Fruit fly (Drosophila melanogaster) whole organism, prepupa: ENCODE measurements around the gene CG11089.

Source experiments
- CG10631 ChIP-seq: fragments of 200-800 bp; sonication (Bioruptor generic); optimal IDR thresholded peaks from 2 replicates; lab custom pipeline; 2016; ENCODE audit warnings: missing biosample characterization, missing genetic modification characterization
- CG10669 ChIP-seq: fragments of 200-800 bp; sonication (Bioruptor generic); optimal IDR thresholded peaks from 3 replicates; lab custom pipeline; 2018; ENCODE audit warnings: missing biosample characterization, mild to moderate bottlenecking, missing genetic modification characterization, moderate library complexity
- CG11902 ChIP-seq: fragments of 200-800 bp; sonication (Bioruptor generic); optimal IDR thresholded peaks from 3 replicates; lab custom pipeline; 2016; ENCODE audit warnings: missing biosample characterization, missing genetic modification characterization
- CG1621 ChIP-seq: fragments of 200-800 bp; sonication (Bioruptor generic); optimal IDR thresholded peaks from 3 replicates; lab custom pipeline; 2018; ENCODE audit warnings: missing biosample characterization, mild to moderate bottlenecking, missing genetic modification characterization
- CG16779 ChIP-seq: fragments of 200-800 bp; sonication (Bioruptor generic); optimal IDR thresholded peaks from 3 replicates; lab custom pipeline; 2017; ENCODE audit warnings: missing biosample characterization, mild to moderate bottlenecking, missing genetic modification characterization
- CG31627 ChIP-seq: fragments of 200-800 bp; sonication (Bioruptor generic); optimal IDR thresholded peaks from 3 replicates; lab custom pipeline; 2016; ENCODE audit warnings: missing biosample characterization, missing genetic modification characterization
- CG34406 ChIP-seq: fragments of 200-800 bp; sonication (Bioruptor generic); optimal IDR thresholded peaks from 3 replicates; lab custom pipeline; 2016; ENCODE audit warnings: missing biosample characterization, missing genetic modification characterization
- CG4318 ChIP-seq: fragments of 200-800 bp; sonication (Bioruptor generic); optimal IDR thresholded peaks from 3 replicates; lab custom pipeline; 2017; ENCODE audit warnings: missing biosample characterization, mild to moderate bottlenecking, missing genetic modification characterization
- CG7368 ChIP-seq: fragments of 200-800 bp; sonication (Bioruptor generic); optimal IDR thresholded peaks from 3 replicates; lab custom pipeline; 2016; ENCODE audit warnings: missing biosample characterization, missing genetic modification characterization
- CG8119 ChIP-seq: fragments of 200-800 bp; sonication (Bioruptor generic); IDR thresholded peaks from 3 replicates; pipeline ENCODE4 v1.3.6; 2022; ENCODE audit warnings: missing biosample characterization, missing genetic modification characterization
- CG8319 ChIP-seq: fragments of 200-800 bp; sonication (Bioruptor generic); optimal IDR thresholded peaks from 3 replicates; lab custom pipeline; 2016; ENCODE audit warnings: missing biosample characterization, missing genetic modification characterization
- CG8632 ChIP-seq: fragments of 200-800 bp; sonication (Bioruptor generic); optimal IDR thresholded peaks from 3 replicates; lab custom pipeline; 2016; ENCODE audit warnings: missing biosample characterization, missing genetic modification characterization
- Eip75B ChIP-seq: fragments of 200-800 bp; sonication (Bioruptor generic); optimal IDR thresholded peaks from 3 replicates; lab custom pipeline; 2016; ENCODE audit warnings: missing biosample characterization, missing genetic modification characterization
- Eip78C ChIP-seq: fragments of 200-800 bp; sonication (Bioruptor generic); peaks from one replicate; lab custom pipeline; 2016; ENCODE audit warnings: missing biosample characterization, missing genetic modification characterization
- Ets21C ChIP-seq: fragments of 200-800 bp; sonication (Bioruptor generic); optimal IDR thresholded peaks from 3 replicates; lab custom pipeline; 2016; ENCODE audit warnings: missing biosample characterization, missing genetic modification characterization
- Ets96B ChIP-seq: fragments of 200-800 bp; optimal IDR thresholded peaks from 2 replicates; lab custom pipeline; 2019; ENCODE audit warnings: missing biosample characterization, mild to moderate bottlenecking, missing genetic modification characterization, moderate library complexity
- Hr38 ChIP-seq: sonication (Bioruptor generic); optimal IDR thresholded peaks from 2 replicates; lab custom pipeline; 2016; ENCODE audit warnings: missing biosample characterization, missing genetic modification characterization
- Hr39 ChIP-seq: fragments of 200-800 bp; sonication (Bioruptor generic); optimal IDR thresholded peaks from 2 replicates; lab custom pipeline; 2016; ENCODE audit warnings: missing biosample characterization, missing genetic modification characterization
- Hr4 ChIP-seq: fragments of 200-800 bp; sonication (Bioruptor generic); optimal IDR thresholded peaks from 3 replicates; lab custom pipeline; 2016; ENCODE audit warnings: missing biosample characterization, missing genetic modification characterization
- Lpt ChIP-seq: fragments of 200-800 bp; sonication (Bioruptor generic); optimal IDR thresholded peaks from 3 replicates; lab custom pipeline; 2016; ENCODE audit warnings: missing biosample characterization, missing genetic modification characterization
- Smox ChIP-seq: fragments of 200-800 bp; sonication (Bioruptor generic); optimal IDR thresholded peaks from 3 replicates; lab custom pipeline; 2016; ENCODE audit warnings: missing biosample characterization, missing genetic modification characterization
- Sox14 ChIP-seq: fragments of 200-800 bp; sonication (Bioruptor generic); optimal IDR thresholded peaks from 3 replicates; lab custom pipeline; 2016; ENCODE audit warnings: missing biosample characterization, missing genetic modification characterization
- Sox15 ChIP-seq: fragments of 200-800 bp; sonication (Bioruptor generic); optimal IDR thresholded peaks from 3 replicates; lab custom pipeline; 2016; ENCODE audit warnings: missing biosample characterization, missing genetic modification characterization
- achi ChIP-seq: fragments of 200-800 bp; sonication (Bioruptor generic); optimal IDR thresholded peaks from 3 replicates; lab custom pipeline; 2016; ENCODE audit warnings: missing biosample characterization, missing genetic modification characterization
- acj6 ChIP-seq: fragments of 200-800 bp; sonication (Bioruptor generic); optimal IDR thresholded peaks from 3 replicates; lab custom pipeline; 2016; ENCODE audit warnings: missing biosample characterization, missing genetic modification characterization
- dac ChIP-seq: fragments of 200-800 bp; sonication (Bioruptor generic); optimal IDR thresholded peaks from 2 replicates; lab custom pipeline; 2017; ENCODE audit warnings: missing biosample characterization, mild to moderate bottlenecking, missing genetic modification characterization
- dsx ChIP-seq: fragments of 200-800 bp; optimal IDR thresholded peaks from 3 replicates; lab custom pipeline; 2019; ENCODE audit warnings: missing biosample characterization, mild to moderate bottlenecking, missing genetic modification characterization, moderate library complexity; ENCODE audit not compliant: poor library complexity, severe bottlenecking
- eg ChIP-seq: fragments of 200-800 bp; sonication (Bioruptor generic); IDR thresholded peaks from 3 replicates; pipeline ENCODE4 v1.3.6; 2022; ENCODE audit warnings: missing biosample characterization, missing genetic modification characterization
- fd59A ChIP-seq: fragments of 200-800 bp; sonication (Bioruptor generic); optimal IDR thresholded peaks from 2 replicates; lab custom pipeline; 2017; ENCODE audit warnings: missing biosample characterization, mild to moderate bottlenecking, missing genetic modification characterization, missing genetic modification reagents
- fkh ChIP-seq: fragments of 200-800 bp; sonication (Bioruptor generic); optimal IDR thresholded peaks from 3 replicates; lab custom pipeline; 2017; ENCODE audit warnings: missing biosample characterization, mild to moderate bottlenecking, missing genetic modification characterization, moderate library complexity
- lz ChIP-seq: fragments of 200-800 bp; sonication (Bioruptor generic); optimal IDR thresholded peaks from 3 replicates; lab custom pipeline; 2016; ENCODE audit warnings: missing biosample characterization, missing genetic modification characterization
- net ChIP-seq: fragments of 200-800 bp; sonication (Bioruptor generic); optimal IDR thresholded peaks from 3 replicates; lab custom pipeline; 2016; ENCODE audit warnings: missing biosample characterization, missing genetic modification characterization
- spab ChIP-seq: fragments of 200-800 bp; sonication (Bioruptor generic); optimal IDR thresholded peaks from 2 replicates; lab custom pipeline; 2017; ENCODE audit warnings: missing biosample characterization, mild to moderate bottlenecking, missing genetic modification characterization, missing genetic modification reagents
- svp ChIP-seq: fragments of 200-800 bp; sonication (Bioruptor generic); peaks from one replicate; lab custom pipeline; 2016; ENCODE audit warnings: missing biosample characterization, missing genetic modification characterization
- topi ChIP-seq: fragments of 200-800 bp; sonication (Bioruptor generic); optimal IDR thresholded peaks from 3 replicates; lab custom pipeline; 2016; ENCODE audit warnings: missing biosample characterization, missing genetic modification characterization

Gene CG11089

DNA sequence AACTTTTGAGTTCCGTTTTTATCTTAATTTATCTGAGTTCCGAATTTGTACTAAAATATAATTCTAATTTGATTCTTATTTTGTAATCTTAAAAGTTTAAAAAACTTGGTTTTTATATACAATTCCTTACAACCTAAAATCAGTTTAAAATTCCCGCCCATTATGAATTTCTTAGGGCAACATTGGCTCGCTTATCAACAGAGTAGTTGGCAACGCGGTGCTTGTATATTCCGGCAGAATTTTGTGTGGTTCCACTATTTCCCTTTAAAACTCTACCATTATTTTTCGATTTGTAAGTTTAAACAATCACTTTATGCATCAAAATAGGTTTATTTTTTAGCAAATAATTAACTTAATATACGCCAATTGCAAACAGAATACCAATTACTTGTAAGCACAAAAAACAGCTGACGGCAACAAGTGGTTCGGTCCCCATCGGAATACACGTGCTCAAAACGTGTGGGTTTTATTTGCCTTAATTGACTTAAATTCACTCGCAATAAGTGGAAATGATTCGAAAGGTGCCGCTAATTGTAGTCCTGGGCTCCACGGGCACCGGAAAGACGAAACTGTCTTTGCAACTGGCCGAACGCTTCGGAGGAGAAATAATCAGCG is at the start of gene CG11089, which contains the start of gene CG31381:
Gene CG11089, plus strand, starts transcription at position 203 of the 615 bp plus-strand sequence.
Gene CG31381, plus strand, starts transcription at position 203 of the 615 bp plus-strand sequence.
- TF ChIP-seq CG1621 (tag; lab: Kevin White, UChicago), result peak; percentile 82
- no peak for TF ChIP-seq CG16779
- peak; percentile 85 for TF ChIP-seq Eip78C

DNA sequence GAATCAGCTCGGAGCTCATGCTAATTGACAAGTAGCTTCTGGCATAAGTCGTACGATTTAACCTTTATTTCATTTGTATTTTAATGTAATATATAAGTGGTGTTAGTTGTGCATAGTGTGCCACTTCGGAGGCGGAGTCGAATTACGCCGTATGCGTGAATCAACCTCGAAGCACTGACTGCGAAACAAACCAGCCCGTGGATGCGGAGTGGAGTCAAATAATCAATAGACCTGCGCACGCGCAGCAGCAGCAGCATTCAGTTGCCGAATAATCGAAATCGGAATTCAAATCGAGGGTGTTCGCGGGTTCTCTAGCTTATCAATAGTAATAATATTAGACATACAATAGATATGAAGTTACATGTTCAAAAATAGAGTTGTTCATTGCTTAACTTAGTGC is 48.6 kb upstream of the CG11089 start, which contains the start of gene RabX4:
Gene RabX4, minus strand, starts transcription at position 176 of the 400 bp plus-strand sequence.
- no peak for TF ChIP-seq CG4318 (GFP tag; lab: Kevin White, UChicago)
- no peak for TF ChIP-seq achi
- no peak for TF ChIP-seq dac (GFP tag; lab: Kevin White, UChicago)
- peak; percentile 57 for TF ChIP-seq svp (GFP tag; lab: Kevin White, UChicago)
- TF ChIP-seq Hr39, result no peak

DNA sequence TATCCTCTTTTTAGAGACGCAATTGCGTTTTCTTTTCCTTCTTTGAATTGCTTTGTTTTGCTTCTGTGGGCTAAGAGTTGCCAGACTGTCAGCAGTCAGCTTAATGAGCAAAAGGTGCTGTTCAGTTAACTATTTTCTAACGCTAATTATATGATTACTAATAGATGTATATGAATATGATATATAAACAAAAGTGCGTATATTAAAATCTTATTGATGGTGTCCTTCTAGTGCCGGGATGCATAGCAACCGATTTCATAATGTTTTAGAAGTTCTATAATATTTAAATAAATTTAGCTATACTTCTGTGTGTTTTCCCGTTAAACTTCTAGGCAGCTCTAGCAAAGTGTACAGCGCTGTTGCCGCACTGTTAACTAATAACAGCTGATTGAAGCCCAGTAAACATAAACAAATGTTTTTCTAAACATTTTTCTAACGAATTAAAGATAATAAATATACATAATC is 46.9 kb upstream of the CG11089 start, which contains the start of the genes Kaz and CG43273:
Gene Kaz, minus strand, starts transcription at position 73 of the 465 bp plus-strand sequence.
Gene CG43273, plus strand, starts transcription at position 415 of the 465 bp plus-strand sequence.
- TF ChIP-seq acj6 (GFP tag; lab: Kevin White, UChicago) (peak; percentile 64), Sox14 (peak; percentile 74), net (GFP tag; lab: Kevin White, UChicago) (no peak), Ets96B (tag; lab: Kevin White, UChicago) (no peak), Smox (GFP tag; lab: Kevin White, UChicago) (peak; percentile 61), CG7368 (no peak), fkh (GFP tag; lab: Kevin White, UChicago) (no peak), Hr39 (peak; percentile 26), fd59A (GFP tag; lab: Kevin White, UChicago) (peak; percentile 6), Hr4 (GFP tag; lab: Kevin White, UChicago) (peak; percentile 67), svp (GFP tag; lab: Kevin White, UChicago) (peak; percentile 68), CG31627 (GFP tag; lab: Kevin White, UChicago) (no peak), Eip75B (GFP tag; lab: Kevin White, UChicago) (no peak), CG34406 (peak; percentile 35), Ets21C (GFP tag; lab: Kevin White, UChicago) (peak; percentile 36), Hr38 (GFP tag; lab: Kevin White, UChicago) (no peak), CG8632 (GFP tag; lab: Kevin White, UChicago) (peak; percentile 4), CG10631 (GFP tag; lab: Kevin White, UChicago) (peak; percentile 66), Eip78C (peak; percentile 89), Sox15 (GFP tag; lab: Kevin White, UChicago) (peak; percentile 24), topi (GFP tag; lab: Kevin White, UChicago) (peak; percentile 30), lz (GFP tag; lab: Kevin White, UChicago) (peak; percentile 60), CG10669 (GFP tag; lab: Kevin White, UChicago) (no peak), CG11902 (GFP tag; lab: Kevin White, UChicago) (peak; percentile 19)

DNA sequence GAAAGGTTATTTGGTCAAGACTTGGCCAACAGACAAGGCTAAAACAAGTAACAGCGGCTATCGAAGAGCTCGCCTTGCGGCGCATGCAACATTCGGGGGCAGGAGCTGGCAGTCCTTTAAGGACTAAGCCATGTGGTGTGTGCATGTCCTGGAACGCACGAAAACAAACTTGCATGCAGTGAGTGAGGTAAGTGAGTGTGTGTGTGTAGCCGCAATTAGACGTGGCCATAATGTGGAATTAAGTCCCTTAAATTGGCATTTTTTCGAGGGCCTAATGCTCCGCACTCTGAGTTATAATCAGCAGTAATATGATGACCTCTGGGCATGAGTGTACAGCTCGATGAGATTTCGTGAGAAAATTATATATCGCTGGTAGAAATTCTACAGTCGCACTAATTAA is 43.2 kb upstream of the CG11089 start, which contains the start of gene sosie:
Gene sosie, plus strand, starts transcription at position 301 of the 400 bp plus-strand sequence.
- TF ChIP-seq Eip78C (no peak), CG8119 (GFP tag; lab: Robert Waterston, UW) (no peak), CG8319 (GFP tag; lab: Kevin White, UChicago) (no peak), CG16779 (no peak), spab (GFP tag; lab: Kevin White, UChicago) (no peak), topi (GFP tag; lab: Kevin White, UChicago) (no peak), CG1621 (tag; lab: Kevin White, UChicago) (no peak), CG31627 (GFP tag; lab: Kevin White, UChicago) (no peak), acj6 (GFP tag; lab: Kevin White, UChicago) (no peak), Lpt (no peak), eg (GFP tag; lab: Robert Waterston, UW) (no peak), CG34406 (no peak), CG11902 (GFP tag; lab: Kevin White, UChicago) (no peak), Sox14 (no peak), Ets21C (GFP tag; lab: Kevin White, UChicago) (no peak), dsx (GFP tag; lab: Kevin White, UChicago) (no peak), Sox15 (GFP tag; lab: Kevin White, UChicago) (no peak), CG10631 (GFP tag; lab: Kevin White, UChicago) (no peak)
